Worm (Caenorhabditis elegans): ENCODE results near the gene K03B4.9.

- TF ChIP-seq nhr-76 (tag; optimal IDR thresholded peaks at IDR 0.05) (no peak), nhr-11 (tag; optimal IDR thresholded peaks at IDR 0.05) (no peak), nhr-23 (tag; optimal IDR thresholded peaks at IDR 0.05) (no peak), ztf-11 (tag; optimal IDR thresholded peaks at IDR 0.05) (no peak), unc-39 (tag; optimal IDR thresholded peaks at IDR 0.05) (no peak), elt-1 (tag; optimal IDR thresholded peaks at IDR 0.05) (peak; percentile 33), nhr-77 (tag; optimal IDR thresholded peaks at IDR 0.05) (no peak), nhr-237 (tag; optimal IDR thresholded peaks at IDR 0.05) (no peak), tbx-2 (tag; optimal IDR thresholded peaks at IDR 0.05) (no peak), zag-1 (tag; optimal IDR thresholded peaks at IDR 0.05) (no peak), pqm-1 (tag; optimal IDR thresholded peaks at IDR 0.05) (no peak), lin-39 (tag; optimal IDR thresholded peaks at IDR 0.05) (no peak)
Observed at ce11 chrV:4651480-4651879, 20.9 kb downstream of the K03B4.9 start.
